Worm (Caenorhabditis elegans): ENCODE data around the gene vha-8.

- TF ChIP-seq zag-1 (tag; optimal IDR thresholded peaks at IDR 0.05) (no peak), unc-62 (GFP tag; optimal IDR thresholded peaks at IDR 0.05) (no peak), gmeb-1 (tag; optimal IDR thresholded peaks at IDR 0.05) (no peak), unc-39 (tag; optimal IDR thresholded peaks at IDR 0.05) (no peak), nhr-129 (tag; optimal IDR thresholded peaks at IDR 0.05) (no peak), ceh-82 (tag; optimal IDR thresholded peaks at IDR 0.05) (no peak), skn-1 (tag; optimal IDR thresholded peaks at IDR 0.05) (no peak)
These were observed 30.8 kb downstream of the vha-8 start for ce11 chrIV:6821709-6822108.

Data from whole organism, L2 larva.